Worm (Caenorhabditis elegans): ENCODE results near the gene clik-1.

ce11 chrV:6773735-6774134 lies 5.2 kb upstream of the clik-1 start, which contains the start of gene ZC404.16:
- TF ChIP-seq ama-1 (optimal IDR thresholded peaks at IDR 0.05) (no peak), F13C5.2 (tag; optimal IDR thresholded peaks at IDR 0.05) (no peak), ceh-13 (GFP tag; optimal IDR thresholded peaks at IDR 0.05) (no peak), B0310.2 (tag; optimal IDR thresholded peaks at IDR 0.05) (no peak), ceh-36 (tag; optimal IDR thresholded peaks at IDR 0.05) (no peak), tbx-37 (GFP tag; conservative IDR thresholded peaks at IDR 0.05) (no peak), sea-1 (GFP tag; conservative IDR thresholded peaks at IDR 0.05) (no peak), tbx-11 (GFP tag; IDR thresholded peaks at IDR 0.05) (no peak), ets-7 (tag; optimal IDR thresholded peaks at IDR 0.05) (no peak), hmg-4 (GFP tag; optimal IDR thresholded peaks at IDR 0.05) (no peak), scrt-1 (GFP tag; IDR thresholded peaks at IDR 0.05) (no peak), pes-1 (GFP tag; IDR thresholded peaks at IDR 0.05) (no peak)

Measured in whole organism, early embryonic.